Fruit fly (Drosophila melanogaster): Measurements from ENCODE around the gene CG13050.
A peak's percentile ranks its signal among the peaks of the same experiment; 100 is the strongest.

The CG13050 gene

DNA sequence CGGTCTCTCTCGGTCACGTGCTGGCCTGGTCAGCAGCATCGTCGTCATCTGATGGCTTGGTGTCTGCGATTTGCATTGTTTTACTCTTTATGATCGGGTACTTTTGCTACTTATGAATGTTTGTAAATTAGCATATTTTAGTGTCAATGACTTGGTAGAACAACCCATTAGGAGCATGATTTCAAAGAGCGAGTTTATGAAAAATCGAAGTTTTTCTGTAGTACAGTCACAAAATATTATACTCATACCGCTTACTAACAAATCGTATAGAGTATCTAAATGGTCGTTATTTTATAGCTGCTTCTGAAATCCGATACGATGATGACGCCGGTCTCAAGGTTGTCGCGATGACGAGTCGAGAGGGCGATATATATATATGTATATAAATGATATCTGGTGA, 7.2 kb upstream of the CG13050 start (continued):
- TF ChIP-seq Sox15 (GFP tag; optimal IDR thresholded peaks at IDR 0.05) (peak; percentile 39), CG8119 (GFP tag; IDR thresholded peaks at IDR 0.05) (no peak), CG6792 (GFP tag; optimal IDR thresholded peaks at IDR 0.05) (peak; percentile 64), Eip75B (GFP tag; optimal IDR thresholded peaks at IDR 0.05) (peak; percentile 71), CG7368 (GFP tag; optimal IDR thresholded peaks at IDR 0.05) (peak; percentile 43), lz (GFP tag; optimal IDR thresholded peaks at IDR 0.05) (peak; percentile 24), cyc (GFP tag; optimal IDR thresholded peaks at IDR 0.05) (peak; percentile 3), CG10631 (GFP tag; optimal IDR thresholded peaks at IDR 0.05) (peak; percentile 54), CG6854 (GFP tag; optimal IDR thresholded peaks at IDR 0.05) (no peak), Smox (GFP tag; optimal IDR thresholded peaks at IDR 0.05) (peak; percentile 10), CG6276 (GFP tag; optimal IDR thresholded peaks at IDR 0.05) (no peak), Sox102F (GFP tag; optimal IDR thresholded peaks at IDR 0.05) (peak; percentile 12), vri (GFP tag; optimal IDR thresholded peaks at IDR 0.05) (peak; percentile 13), CG11902 (GFP tag; optimal IDR thresholded peaks at IDR 0.05) (peak; percentile 17), svp (GFP tag) (peak; percentile 39), CG1621 (tag; optimal IDR thresholded peaks at IDR 0.05) (peak; percentile 78), CG3032 (tag; optimal IDR thresholded peaks at IDR 0.05) (peak; percentile 85), dac (GFP tag; optimal IDR thresholded peaks at IDR 0.05) (no peak), Hr39 (GFP tag; optimal IDR thresholded peaks at IDR 0.05) (peak; percentile 29), OdsH (GFP tag; optimal IDR thresholded peaks at IDR 0.05) (peak; percentile 46)

DNA sequence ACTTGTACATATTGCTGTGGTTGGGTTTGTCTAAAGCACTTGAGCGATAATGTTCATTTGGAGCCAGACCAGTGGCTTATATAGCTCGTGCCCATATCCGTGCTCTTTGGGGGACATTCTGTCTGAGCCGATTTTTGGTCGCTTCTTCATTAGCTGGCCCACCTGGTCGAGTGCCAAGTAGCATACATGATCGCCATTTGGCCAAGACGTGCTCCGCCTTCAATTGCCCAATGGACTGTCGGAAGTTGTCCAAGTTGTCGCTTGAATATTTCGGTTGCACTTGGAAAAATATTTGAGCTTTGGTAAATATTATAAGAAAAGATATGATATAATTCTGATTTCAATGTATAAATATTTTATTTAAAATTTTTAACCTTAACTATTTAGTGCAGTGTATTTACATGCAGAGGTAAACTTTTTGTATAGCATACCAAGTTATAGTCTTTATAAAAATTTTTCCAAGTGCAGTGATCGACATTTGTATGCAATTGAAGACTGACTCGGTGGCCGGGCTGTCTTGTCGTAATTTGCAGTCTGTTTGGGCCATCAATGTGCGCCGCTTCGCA, 6.4 kb upstream of the CG13050 start, which contains the start of gene CG13047:
TSS of gene CG13047 (minus strand) at position 51 of the 566 bp plus-strand sequence.
- TF ChIP-seq CG16779 (tag; optimal IDR thresholded peaks at IDR 0.05) (no peak), fd59A (GFP tag; optimal IDR thresholded peaks at IDR 0.05) (no peak), svp (GFP tag) (no peak), CG3032 (tag; optimal IDR thresholded peaks at IDR 0.05) (peak; percentile 56), CG31627 (GFP tag; optimal IDR thresholded peaks at IDR 0.05) (no peak), acj6 (GFP tag; optimal IDR thresholded peaks at IDR 0.05) (peak; percentile 13), Hr38 (GFP tag; optimal IDR thresholded peaks at IDR 0.05) (no peak), CG8119 (GFP tag; IDR thresholded peaks at IDR 0.05) (no peak), CG8319 (GFP tag; optimal IDR thresholded peaks at IDR 0.05) (no peak), CG10669 (GFP tag; optimal IDR thresholded peaks at IDR 0.05) (peak; percentile 26), Ets96B (tag; optimal IDR thresholded peaks at IDR 0.05) (peak; percentile 37), CG15336 (GFP tag; IDR thresholded peaks at IDR 0.05) (0 out of 2 replicates have a peak, but pooled peaks have one; percentile 26), Eip78C (GFP tag) (peak; percentile 49), CG32006 (GFP tag; optimal IDR thresholded peaks at IDR 0.05) (peak; percentile 2), Blimp-1 (GFP tag; optimal IDR thresholded peaks at IDR 0.05) (no peak), CG6276 (GFP tag; optimal IDR thresholded peaks at IDR 0.05) (no peak), esn (GFP tag; optimal IDR thresholded peaks at IDR 0.05) (no peak), CG8632 (GFP tag; optimal IDR thresholded peaks at IDR 0.05) (no peak), CG7368 (GFP tag; optimal IDR thresholded peaks at IDR 0.05) (no peak), CG10631 (GFP tag; optimal IDR thresholded peaks at IDR 0.05) (peak; percentile 10), salr (GFP tag; optimal IDR thresholded peaks at IDR 0.05) (no peak), CG4318 (GFP tag; optimal IDR thresholded peaks at IDR 0.05) (no peak), Sox102F (GFP tag; optimal IDR thresholded peaks at IDR 0.05) (no peak), Lpt (GFP tag; optimal IDR thresholded peaks at IDR 0.05) (no peak), Smox (GFP tag; optimal IDR thresholded peaks at IDR 0.05) (no peak), ss (GFP tag; optimal IDR thresholded peaks at IDR 0.05) (no peak), CG6854 (GFP tag; optimal IDR thresholded peaks at IDR 0.05) (no peak), lz (GFP tag; optimal IDR thresholded peaks at IDR 0.05) (no peak), CG6808 (GFP tag; optimal IDR thresholded peaks at IDR 0.05) (peak; percentile 13)
